Worm (Caenorhabditis elegans) whole organism, late embryonic: ENCODE measurements around the gene spat-2.

Source experiments
- C08G9.2 ChIP-seq: sonication (generic microtip); optimal IDR thresholded peaks from 2 replicates; lab custom pipeline; 2016; ENCODE audit warnings: mild to moderate bottlenecking, missing genetic modification characterization, moderate library complexity, missing compliant biosample characterization
- C38D4.7 ChIP-seq: fragments of 200-800 bp; sonication (Bioruptor generic); optimal IDR thresholded peaks from 2 replicates; lab custom pipeline; 2018; ENCODE audit warnings: mild to moderate bottlenecking, missing genetic modification characterization, moderate library complexity, missing compliant biosample characterization
- F13H6.1 ChIP-seq: sonication (generic microtip); optimal IDR thresholded peaks from 2 replicates; lab custom pipeline; 2016; ENCODE audit warnings: missing genetic modification characterization, missing compliant biosample characterization
- K02D7.2 ChIP-seq: sonication (generic microtip); optimal IDR thresholded peaks from 2 replicates; lab custom pipeline; 2017; ENCODE audit warnings: mild to moderate bottlenecking, missing genetic modification characterization, missing compliant biosample characterization
- K09A11.1 ChIP-seq: sonication (generic microtip); optimal IDR thresholded peaks from 2 replicates; lab custom pipeline; 2017; ENCODE audit warnings: antibody characterized with exemption, mild to moderate bottlenecking, missing genetic modification characterization, missing compliant biosample characterization; ENCODE audit not compliant: insufficient read depth
- Y22D7AL.16 ChIP-seq: sonication (generic microtip); optimal IDR thresholded peaks from 2 replicates; lab custom pipeline; 2016; ENCODE audit warnings: missing genetic modification characterization, missing compliant biosample characterization
- ahr-1 ChIP-seq: sonication (generic microtip); optimal IDR thresholded peaks from 2 replicates; lab custom pipeline; 2016; ENCODE audit warnings: missing genetic modification characterization, missing compliant biosample characterization
- ceh-14 ChIP-seq: sonication (generic microtip); optimal IDR thresholded peaks from 2 replicates; lab custom pipeline; 2016; ENCODE audit warnings: missing genotype, missing genetic modification characterization, missing compliant biosample characterization
- ceh-2 ChIP-seq: sonication (generic microtip); optimal IDR thresholded peaks from 2 replicates; lab custom pipeline; 2016; ENCODE audit warnings: missing genotype, missing genetic modification characterization, missing compliant biosample characterization
- ceh-24 ChIP-seq: sonication (generic microtip); optimal IDR thresholded peaks from 2 replicates; lab custom pipeline; 2016; ENCODE audit warnings: mild to moderate bottlenecking, missing genetic modification characterization, missing compliant biosample characterization
- ceh-31 ChIP-seq: sonication (generic microtip); optimal IDR thresholded peaks from 2 replicates; lab custom pipeline; 2016; ENCODE audit warnings: missing genetic modification characterization, missing compliant biosample characterization
- ceh-34 ChIP-seq: sonication (generic microtip); optimal IDR thresholded peaks from 2 replicates; lab custom pipeline; 2016; ENCODE audit warnings: mild to moderate bottlenecking, missing genetic modification characterization, missing compliant biosample characterization
- ceh-45 ChIP-seq: fragments of 200-800 bp; sonication (Bioruptor generic); IDR thresholded peaks from 2 replicates; pipeline ENCODE4 v1.3.6; 2022; ENCODE audit warnings: missing genetic modification reagents, missing genetic modification characterization, missing compliant biosample characterization
- ceh-6 ChIP-seq: fragments of 200-800 bp; sonication (Bioruptor generic); optimal IDR thresholded peaks from 2 replicates; lab custom pipeline; 2018; ENCODE audit warnings: mild to moderate bottlenecking, missing genetic modification characterization, missing compliant biosample characterization
- ceh-9 ChIP-seq: sonication (generic microtip); optimal IDR thresholded peaks from 2 replicates; lab custom pipeline; 2016; ENCODE audit warnings: mild to moderate bottlenecking, missing genetic modification characterization, inconsistent platforms, missing compliant biosample characterization
- che-1 ChIP-seq: sonication (generic microtip); optimal IDR thresholded peaks from 2 replicates; lab custom pipeline; 2016; ENCODE audit warnings: mild to moderate bottlenecking, missing genetic modification characterization, missing compliant biosample characterization
- elt-2 ChIP-seq: sonication (generic microtip); optimal IDR thresholded peaks from 2 replicates; lab custom pipeline; 2016; ENCODE audit warnings: missing genetic modification reagents, missing genetic modification characterization, missing compliant biosample characterization
- ets-4 ChIP-seq: sonication (generic microtip); optimal IDR thresholded peaks from 2 replicates; lab custom pipeline; 2016; ENCODE audit warnings: missing genetic modification characterization, missing compliant biosample characterization
- eyg-1 ChIP-seq: sonication (generic microtip); optimal IDR thresholded peaks from 2 replicates; lab custom pipeline; 2016; ENCODE audit warnings: missing genotype, missing genetic modification characterization, missing compliant biosample characterization
- fax-1 ChIP-seq: sonication (generic microtip); optimal IDR thresholded peaks from 2 replicates; lab custom pipeline; 2016; ENCODE audit warnings: missing genotype, missing genetic modification characterization, missing compliant biosample characterization
- fkh-6 ChIP-seq: sonication (generic microtip); optimal IDR thresholded peaks from 2 replicates; lab custom pipeline; 2016; ENCODE audit warnings: missing genetic modification characterization, missing compliant biosample characterization
- gmeb-2 ChIP-seq: sonication (generic microtip); optimal IDR thresholded peaks from 2 replicates; lab custom pipeline; 2016; ENCODE audit warnings: missing genetic modification characterization, inconsistent platforms, missing compliant biosample characterization
- hlh-13 ChIP-seq: fragments of 200-800 bp; sonication (Bioruptor generic); optimal IDR thresholded peaks from 2 replicates; lab custom pipeline; 2018; ENCODE audit warnings: mild to moderate bottlenecking, missing genetic modification characterization, missing compliant biosample characterization
- hlh-6 ChIP-seq: sonication (generic microtip); optimal IDR thresholded peaks from 2 replicates; lab custom pipeline; 2016; ENCODE audit warnings: missing genotype, missing genetic modification characterization, missing compliant biosample characterization
- hlh-8 ChIP-seq: sonication (generic microtip); optimal IDR thresholded peaks from 2 replicates; lab custom pipeline; 2016; ENCODE audit warnings: missing genotype, missing genetic modification characterization, missing compliant biosample characterization
- lim-6 ChIP-seq: sonication (generic microtip); optimal IDR thresholded peaks from 2 replicates; lab custom pipeline; 2016; ENCODE audit warnings: missing genetic modification characterization, missing compliant biosample characterization
- madf-2 ChIP-seq: sonication (generic microtip); optimal IDR thresholded peaks from 2 replicates; lab custom pipeline; 2017; ENCODE audit warnings: missing genetic modification characterization, missing compliant biosample characterization
- mec-3 ChIP-seq: sonication (generic microtip); optimal IDR thresholded peaks from 2 replicates; lab custom pipeline; 2016; ENCODE audit warnings: borderline replicate concordance, missing genetic modification characterization, missing compliant biosample characterization
- nfya-1 ChIP-seq: sonication (generic microtip); optimal IDR thresholded peaks from 2 replicates; lab custom pipeline; 2017; ENCODE audit warnings: missing genetic modification characterization, mild to moderate bottlenecking, missing compliant biosample characterization, antibody characterized with exemption, moderate library complexity
- nhr-232 ChIP-seq: sonication (generic microtip); optimal IDR thresholded peaks from 2 replicates; lab custom pipeline; 2016; ENCODE audit warnings: missing genetic modification characterization, missing compliant biosample characterization
- npax-4 ChIP-seq: sonication (generic microtip); optimal IDR thresholded peaks from 2 replicates; lab custom pipeline; 2016; ENCODE audit warnings: missing genetic modification characterization, missing compliant biosample characterization
- pag-3 ChIP-seq: sonication (generic microtip); optimal IDR thresholded peaks from 2 replicates; lab custom pipeline; 2016; ENCODE audit warnings: missing compliant biosample characterization, missing genetic modification characterization, borderline replicate concordance
- pax-1 ChIP-seq: fragments of 150-350 bp; optimal IDR thresholded peaks from 2 replicates; lab custom pipeline; 2014; ENCODE audit warnings: missing biosample characterization, missing genetic modification characterization
- pros-1 ChIP-seq: fragments of 150-350 bp; optimal IDR thresholded peaks from 2 replicates; lab custom pipeline; 2014; ENCODE audit warnings: missing biosample characterization, missing genetic modification reagents, missing genetic modification characterization
- ref-2 ChIP-seq: sonication (generic microtip); optimal IDR thresholded peaks from 2 replicates; lab custom pipeline; 2016; ENCODE audit warnings: missing genetic modification characterization, missing compliant biosample characterization
- rnt-1 ChIP-seq: sonication (generic microtip); optimal IDR thresholded peaks from 2 replicates; lab custom pipeline; 2016; ENCODE audit warnings: missing genetic modification characterization, missing compliant biosample characterization
- sdc-2 ChIP-seq: sonication (generic microtip); optimal IDR thresholded peaks from 2 replicates; lab custom pipeline; 2016; ENCODE audit warnings: missing genotype, missing genetic modification characterization, missing compliant biosample characterization
- sox-4 ChIP-seq: sonication (generic microtip); optimal IDR thresholded peaks from 2 replicates; lab custom pipeline; 2017; ENCODE audit warnings: mild to moderate bottlenecking, missing genetic modification characterization, inconsistent platforms, missing compliant biosample characterization
- syd-9 ChIP-seq: sonication (generic microtip); optimal IDR thresholded peaks from 2 replicates; lab custom pipeline; 2016; ENCODE audit warnings: mild to moderate bottlenecking, missing genetic modification characterization, moderate library complexity, missing compliant biosample characterization
- tbx-2 ChIP-seq: sonication (generic microtip); optimal IDR thresholded peaks from 2 replicates; lab custom pipeline; 2016; ENCODE audit warnings: missing genetic modification characterization, missing compliant biosample characterization
- tbx-7 ChIP-seq: sonication (generic microtip); optimal IDR thresholded peaks from 2 replicates; lab custom pipeline; 2016; ENCODE audit warnings: missing genotype, missing genetic modification characterization, missing compliant biosample characterization
- unc-3 ChIP-seq, 2 experiments: fragments of 200-800 bp in 1 of 2; sonication (Bioruptor generic) in 1 of 2; sonication (generic microtip) in 1 of 2; conservative IDR thresholded peaks in 1 of 2; optimal IDR thresholded peaks in 1 of 2; 2 replicates each; pipeline versions ENCODE4 v1.3.6 to Lab custom; 2016 to 2022; ENCODE audit warnings: missing compliant biosample characterization in 2 of 2, missing genetic modification characterization in 2 of 2, missing genetic modification reagents in 1 of 2
- unc-55 ChIP-seq: sonication (generic microtip); optimal IDR thresholded peaks from 2 replicates; lab custom pipeline; 2017; ENCODE audit warnings: missing biosample characterization, missing genetic modification reagents, missing genetic modification characterization
- unc-86 ChIP-seq: sonication (generic microtip); optimal IDR thresholded peaks from 2 replicates; lab custom pipeline; 2016; ENCODE audit warnings: missing genetic modification characterization, missing compliant biosample characterization
- zip-5 ChIP-seq: sonication (generic microtip); optimal IDR thresholded peaks from 2 replicates; lab custom pipeline; 2016; ENCODE audit warnings: missing genetic modification characterization, missing compliant biosample characterization
- ztf-16 ChIP-seq: sonication (generic microtip); optimal IDR thresholded peaks from 2 replicates; lab custom pipeline; 2017; ENCODE audit warnings: missing genetic modification characterization, missing compliant biosample characterization

spat-2 gene

DNA sequence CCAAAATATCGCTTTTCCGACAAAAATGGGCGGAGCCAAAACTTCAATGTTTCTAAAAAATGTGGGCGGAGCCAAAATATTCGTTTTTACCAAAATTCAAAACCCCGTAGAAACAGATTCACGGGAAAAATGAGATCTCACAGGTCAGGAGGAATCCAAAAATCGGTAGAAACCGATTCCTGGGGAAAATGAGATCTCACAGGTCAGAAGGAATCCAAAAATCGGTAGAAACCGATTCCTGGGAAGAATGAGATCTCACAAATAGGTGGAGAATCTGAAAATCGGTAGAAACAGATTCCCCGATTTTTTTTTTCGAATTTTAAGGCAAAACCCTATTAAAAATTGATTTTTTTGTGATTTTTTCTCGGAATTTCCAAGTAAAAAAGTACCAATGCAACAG, 56.7 kb downstream of the spat-2 start:
- no peak for TF ChIP-seq Y22D7AL.16 (tag; lab: Kevin White, UChicago)
- TF ChIP-seq ahr-1 (tag; lab: Kevin White, UChicago), result peak; percentile 59
- peak; percentile 87 for TF ChIP-seq zip-5 (tag; lab: Kevin White, UChicago)
- TF ChIP-seq sox-4 (tag; lab: Kevin White, UChicago), result no peak
- TF ChIP-seq lim-6, result peak; percentile 36
- no peak for TF ChIP-seq unc-3 (GFP tag; conservative IDR thresholded peaks at IDR 0.05; lab: Robert Waterston, UW)
- peak; percentile 16 for TF ChIP-seq unc-3 (tag; optimal IDR thresholded peaks at IDR 0.05; lab: Kevin White, UChicago)
- peak; percentile 93 for TF ChIP-seq C08G9.2 (tag; lab: Kevin White, UChicago)
- no peak for TF ChIP-seq nhr-232 (tag; lab: Kevin White, UChicago)
- peak; percentile 0 for TF ChIP-seq ztf-16
- peak; percentile 4 for TF ChIP-seq npax-4 (tag; lab: Kevin White, UChicago)
- peak; percentile 91 for TF ChIP-seq tbx-7
- no peak for TF ChIP-seq pag-3 (tag; lab: Kevin White, UChicago)
- TF ChIP-seq ceh-31 (tag; lab: Kevin White, UChicago), result peak; percentile 97
- TF ChIP-seq elt-2 (tag; lab: Kevin White, UChicago), result peak; percentile 77
- TF ChIP-seq gmeb-2 (tag; lab: Kevin White, UChicago), result peak; percentile 33
- TF ChIP-seq nfya-1, result no peak
- TF ChIP-seq fax-1 (tag; lab: Kevin White, UChicago), result peak; percentile 84
- no peak for TF ChIP-seq sdc-2 (tag; lab: Kevin White, UChicago)
- no peak for TF ChIP-seq K09A11.1 (tag; lab: Kevin White, UChicago)
- TF ChIP-seq unc-55 (GFP tag; lab: Kevin White, UChicago), result no peak
- peak; percentile 77 for TF ChIP-seq rnt-1 (tag; lab: Kevin White, UChicago)
- no peak for TF ChIP-seq ceh-24 (tag; lab: Kevin White, UChicago)
- no peak for TF ChIP-seq eyg-1 (tag; lab: Kevin White, UChicago)
- TF ChIP-seq madf-2 (tag; lab: Kevin White, UChicago), result no peak
- TF ChIP-seq ceh-2 (tag; lab: Kevin White, UChicago), result peak; percentile 87
- peak; percentile 43 for TF ChIP-seq syd-9
- TF ChIP-seq tbx-2 (tag; lab: Kevin White, UChicago), result peak; percentile 97
- TF ChIP-seq mec-3 (tag; lab: Kevin White, UChicago), result peak; percentile 71
- peak; percentile 75 for TF ChIP-seq F13H6.1 (tag; lab: Kevin White, UChicago)
- no peak for TF ChIP-seq C38D4.7
- TF ChIP-seq unc-86 (tag; lab: Kevin White, UChicago), result peak; percentile 50
- TF ChIP-seq ets-4 (tag; lab: Kevin White, UChicago), result peak; percentile 81
- TF ChIP-seq hlh-13 (GFP tag; lab: Kevin White, UChicago), result no peak
- peak; percentile 80 for TF ChIP-seq fkh-6 (tag; lab: Kevin White, UChicago)
- peak; percentile 49 for TF ChIP-seq ceh-34
- no peak for TF ChIP-seq pros-1 (tag; lab: Kevin White, UChicago)
- peak; percentile 62 for TF ChIP-seq ceh-14 (tag; lab: Kevin White, UChicago)
- no peak for TF ChIP-seq K02D7.2 (tag; lab: Kevin White, UChicago)
- TF ChIP-seq pax-1, result no peak
- peak; percentile 77 for TF ChIP-seq hlh-8
- no peak for TF ChIP-seq ceh-9 (tag; lab: Kevin White, UChicago)
- TF ChIP-seq hlh-6 (tag; lab: Kevin White, UChicago), result peak; percentile 51
- peak; percentile 10 for TF ChIP-seq ceh-6 (GFP tag; lab: Kevin White, UChicago)
- no peak for TF ChIP-seq che-1 (tag; lab: Kevin White, UChicago)
- TF ChIP-seq ref-2 (tag; lab: Kevin White, UChicago), result no peak
- no peak for TF ChIP-seq ceh-45
